Worm (Caenorhabditis elegans): ENCODE data around the gene C27A7.3.
A peak's percentile ranks its signal among the peaks of the same experiment; 100 is the strongest.

The C27A7.3 gene

DNA sequence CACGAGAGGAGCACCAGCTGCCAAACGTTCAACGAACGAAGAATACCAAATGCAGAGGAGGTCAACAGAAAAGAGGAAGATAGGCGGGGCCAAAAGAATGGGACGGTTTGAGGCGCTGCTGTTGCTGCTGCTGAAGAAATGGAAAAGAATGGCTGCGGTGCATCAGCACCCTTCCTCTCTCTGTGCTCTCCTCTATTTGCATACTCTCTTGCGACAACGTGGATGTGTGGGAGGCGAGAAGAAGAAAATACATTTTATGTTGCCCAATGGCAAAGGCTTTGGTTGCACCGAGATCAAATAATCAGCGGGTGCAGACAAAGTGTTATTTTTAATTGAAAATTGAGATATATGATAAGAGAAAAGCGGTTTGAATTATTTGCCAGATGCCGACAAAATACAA is 17.7 kb downstream of the C27A7.3 start (continued):
- TF ChIP-seq tra-1 (GFP tag; IDR thresholded peaks at IDR 0.05) (no peak), nhr-6 (tag; optimal IDR thresholded peaks at IDR 0.05) (peak; percentile 4), saeg-2 (GFP tag; IDR thresholded peaks at IDR 0.05) (no peak), spr-1 (tag; optimal IDR thresholded peaks at IDR 0.05) (no peak), Y105C5A.15 (GFP tag; IDR thresholded peaks at IDR 0.05) (no peak)

DNA sequence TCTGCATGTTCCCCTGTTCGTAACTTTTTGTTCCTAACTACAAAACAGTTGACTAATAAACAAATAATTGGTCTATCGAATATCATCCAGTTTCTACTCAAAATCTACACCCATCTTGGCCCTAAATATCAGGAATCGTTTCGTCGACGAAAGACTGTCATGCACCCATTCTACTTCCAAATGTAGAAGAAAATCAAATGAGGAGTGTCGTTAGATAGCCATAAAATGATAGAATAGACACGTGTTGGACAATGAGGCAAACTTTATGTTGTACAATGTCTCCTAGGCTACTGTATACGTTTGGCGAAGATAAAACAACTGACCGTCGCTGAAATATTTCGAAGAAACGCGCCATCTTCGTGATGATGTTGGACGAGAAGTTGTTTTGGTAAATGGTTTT is 19.2 kb downstream of the C27A7.3 start:
- TF ChIP-seq nhr-25 (tag; optimal IDR thresholded peaks at IDR 0.05; ENCODE audit: borderline replicate concordance, insufficient read depth): no peak
- TF ChIP-seq hlh-11 (tag; optimal IDR thresholded peaks at IDR 0.05): no peak
- no peak for TF ChIP-seq ctbp-1 (GFP tag; IDR thresholded peaks at IDR 0.05)
- no peak for TF ChIP-seq saeg-2 (GFP tag; IDR thresholded peaks at IDR 0.05)
- no peak for TF ChIP-seq mdt-29 (GFP tag; IDR thresholded peaks at IDR 0.05)
- TF ChIP-seq nhr-41 (GFP tag; IDR thresholded peaks at IDR 0.05): no peak

DNA sequence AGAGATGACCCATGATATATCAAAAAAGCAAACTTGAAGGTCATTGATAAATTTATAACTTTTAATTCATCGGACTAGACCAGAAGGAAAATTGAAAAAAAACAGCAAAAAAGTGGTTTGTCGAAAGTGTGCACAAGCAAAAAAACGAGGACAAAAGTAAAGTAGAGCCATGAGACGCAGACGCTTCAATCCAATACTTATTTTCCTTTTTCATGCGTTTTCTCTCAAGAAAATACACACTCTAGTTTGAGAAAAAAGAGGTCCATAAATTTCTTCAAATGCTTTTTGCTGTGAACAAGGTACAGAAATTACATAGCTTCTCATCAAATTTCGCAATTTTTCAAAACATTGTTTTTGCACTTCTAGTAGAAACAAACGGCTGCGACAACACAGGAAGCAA is 20.4 kb downstream of the C27A7.3 start:
- TF ChIP-seq ama-1 (optimal IDR thresholded peaks at IDR 0.05) (no peak), R02D3.7 (tag; optimal IDR thresholded peaks at IDR 0.05) (no peak), mdl-1 (tag; optimal IDR thresholded peaks at IDR 0.05) (no peak), pha-4 (GFP tag; IDR thresholded peaks at IDR 0.05) (no peak), pha-4 (tag; optimal IDR thresholded peaks at IDR 0.05) (no peak), mxl-3 (GFP tag; optimal IDR thresholded peaks at IDR 0.05) (no peak), nhr-28 (tag; optimal IDR thresholded peaks at IDR 0.05) (no peak), dmd-6 (GFP tag; IDR thresholded peaks at IDR 0.05) (no peak), cey-2 (tag; optimal IDR thresholded peaks at IDR 0.05; ENCODE audit: borderline replicate concordance, insufficient read depth) (no peak), lim-7 (GFP tag; IDR thresholded peaks at IDR 0.05) (no peak), spr-3 (GFP tag; optimal IDR thresholded peaks at IDR 0.05) (no peak), lin-13 (GFP tag; optimal IDR thresholded peaks at IDR 0.05) (no peak), lsy-2 (tag; optimal IDR thresholded peaks at IDR 0.05) (no peak)

DNA sequence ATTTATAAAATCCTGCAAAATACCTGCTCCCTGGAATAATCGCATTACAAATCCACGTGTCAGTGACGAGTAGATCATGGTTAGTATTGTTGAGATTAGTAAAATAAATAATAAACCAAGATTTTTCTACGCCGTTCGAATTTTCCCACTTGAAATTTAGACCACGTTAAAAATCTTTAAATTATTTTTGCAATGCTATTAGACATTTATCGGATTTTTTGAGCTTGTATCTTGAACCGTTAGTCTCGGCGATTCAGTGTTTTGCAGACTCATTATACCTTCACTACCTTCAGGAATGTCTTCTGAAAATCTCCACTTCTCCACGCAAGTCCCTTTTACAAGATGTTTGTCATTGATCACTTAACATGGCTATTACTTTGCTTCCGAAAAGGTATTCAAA is 21.5 kb downstream of the C27A7.3 start, which contains the start of gene C27A7.5:
TSS of gene C27A7.5 (minus strand) at position 101 of the 400 bp plus-strand sequence.
- TF ChIP-seq zag-1 (tag; optimal IDR thresholded peaks at IDR 0.05) (no peak), Y5F2A.4 (GFP tag; optimal IDR thresholded peaks at IDR 0.05) (no peak), hlh-11 (tag; optimal IDR thresholded peaks at IDR 0.05) (no peak), nhr-76 (tag; optimal IDR thresholded peaks at IDR 0.05) (no peak), T26A8.4 (GFP tag; IDR thresholded peaks at IDR 0.05) (no peak)

DNA sequence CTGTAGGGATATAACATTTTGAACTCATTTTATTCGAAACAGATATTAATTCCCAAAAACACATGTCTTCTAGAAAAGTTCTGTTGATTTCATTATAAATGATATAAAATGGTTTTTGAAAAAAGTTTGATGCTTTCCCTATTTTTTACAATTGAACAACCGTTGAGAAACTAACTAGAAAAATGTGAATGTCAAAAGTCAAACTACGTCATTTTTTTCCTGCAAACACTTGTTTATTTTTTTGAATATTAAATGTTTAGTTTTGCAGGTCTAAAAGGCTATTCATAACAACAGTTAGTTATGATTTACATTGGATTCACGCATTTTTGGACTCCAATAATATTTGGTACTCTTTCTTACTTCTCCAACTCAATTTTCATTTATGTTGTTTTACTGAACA is 22.2 kb downstream of the C27A7.3 start, which contains the start of gene srj-4:
TSS of gene srj-4 (plus strand) at position 301 of the 400 bp plus-strand sequence.
- no peak for TF ChIP-seq nhr-77 (tag; optimal IDR thresholded peaks at IDR 0.05)
- TF ChIP-seq dve-1 (tag; optimal IDR thresholded peaks at IDR 0.05; ENCODE audit: insufficient read depth): no peak
- TF ChIP-seq lin-39 (tag; optimal IDR thresholded peaks at IDR 0.05): no peak
- TF ChIP-seq attf-4 (tag; optimal IDR thresholded peaks at IDR 0.05): no peak
- no peak for TF ChIP-seq set-16 (GFP tag; IDR thresholded peaks at IDR 0.05)
- no peak for TF ChIP-seq ctbp-1 (GFP tag; IDR thresholded peaks at IDR 0.05)
- no peak for TF ChIP-seq dpl-1 (GFP tag; optimal IDR thresholded peaks at IDR 0.05)
- no peak for TF ChIP-seq arid-1 (GFP tag; conservative IDR thresholded peaks at IDR 0.05)
- no peak for TF ChIP-seq daf-16 (GFP tag; optimal IDR thresholded peaks at IDR 0.05)
- no peak for TF ChIP-seq daf-16 (tag; optimal IDR thresholded peaks at IDR 0.05)
- TF ChIP-seq hif-1 (tag; optimal IDR thresholded peaks at IDR 0.05): no peak
- TF ChIP-seq gei-8 (GFP tag; optimal IDR thresholded peaks at IDR 0.05): no peak
- no peak for TF ChIP-seq dmd-9 (GFP tag; IDR thresholded peaks at IDR 0.05)
- TF ChIP-seq tag-97 (GFP tag; IDR thresholded peaks at IDR 0.05): no peak

All from whole organism, L4 larva.